Fruit fly (Drosophila melanogaster) whole organism, prepupa: ENCODE results near the gene CG10171.

Source experiments
- Blimp-1 ChIP-seq: fragments of 200-800 bp; sonication (Bioruptor generic); optimal IDR thresholded peaks from 3 replicates; lab custom pipeline; 2017; ENCODE audit warnings: missing biosample characterization, missing genetic modification characterization, mild to moderate bottlenecking, moderate library complexity, missing genetic modification reagents
- CG11762 ChIP-seq: fragments of 200-800 bp; sonication (Bioruptor generic); optimal IDR thresholded peaks from 3 replicates; lab custom pipeline; 2016; ENCODE audit warnings: missing biosample characterization, missing genetic modification characterization; ENCODE audit not compliant: insufficient read depth
- CG6792 ChIP-seq: fragments of 200-800 bp; sonication (Bioruptor generic); optimal IDR thresholded peaks from 3 replicates; lab custom pipeline; 2016; ENCODE audit warnings: missing biosample characterization, missing genetic modification characterization
- CG8632 ChIP-seq: fragments of 200-800 bp; sonication (Bioruptor generic); optimal IDR thresholded peaks from 3 replicates; lab custom pipeline; 2016; ENCODE audit warnings: missing biosample characterization, missing genetic modification characterization
- Eip75B ChIP-seq: fragments of 200-800 bp; sonication (Bioruptor generic); optimal IDR thresholded peaks from 3 replicates; lab custom pipeline; 2016; ENCODE audit warnings: missing biosample characterization, missing genetic modification characterization
- Gug ChIP-seq: fragments of 200-800 bp; sonication (Bioruptor generic); IDR thresholded peaks from 2 replicates; pipeline ENCODE4 v1.3.6; 2022; ENCODE audit warnings: missing biosample characterization, missing genetic modification characterization
- OdsH ChIP-seq: fragments of 200-800 bp; sonication (Bioruptor generic); optimal IDR thresholded peaks from 3 replicates; lab custom pipeline; 2016; ENCODE audit warnings: missing biosample characterization, missing genetic modification characterization
- Sox102F ChIP-seq: fragments of 200-800 bp; sonication (Bioruptor generic); optimal IDR thresholded peaks from 2 replicates; lab custom pipeline; 2016; ENCODE audit warnings: missing biosample characterization, mild to moderate bottlenecking, missing genetic modification characterization
- acj6 ChIP-seq: fragments of 200-800 bp; sonication (Bioruptor generic); optimal IDR thresholded peaks from 3 replicates; lab custom pipeline; 2016; ENCODE audit warnings: missing biosample characterization, missing genetic modification characterization
- dac ChIP-seq: fragments of 200-800 bp; sonication (Bioruptor generic); optimal IDR thresholded peaks from 2 replicates; lab custom pipeline; 2017; ENCODE audit warnings: missing biosample characterization, mild to moderate bottlenecking, missing genetic modification characterization
- eg ChIP-seq: fragments of 200-800 bp; sonication (Bioruptor generic); IDR thresholded peaks from 3 replicates; pipeline ENCODE4 v1.3.6; 2022; ENCODE audit warnings: missing biosample characterization, missing genetic modification characterization
- fkh ChIP-seq: fragments of 200-800 bp; sonication (Bioruptor generic); optimal IDR thresholded peaks from 3 replicates; lab custom pipeline; 2017; ENCODE audit warnings: missing biosample characterization, mild to moderate bottlenecking, missing genetic modification characterization, moderate library complexity
- topi ChIP-seq: fragments of 200-800 bp; sonication (Bioruptor generic); optimal IDR thresholded peaks from 3 replicates; lab custom pipeline; 2016; ENCODE audit warnings: missing biosample characterization, missing genetic modification characterization

- TF ChIP-seq CG6792 (no peak), fkh (GFP tag; lab: Kevin White, UChicago) (peak; percentile 95), Gug (no peak), acj6 (GFP tag; lab: Kevin White, UChicago) (no peak), Eip75B (GFP tag; lab: Kevin White, UChicago) (no peak), CG11762 (GFP tag; lab: Kevin White, UChicago) (no peak), Sox102F (GFP tag; lab: Kevin White, UChicago) (no peak), OdsH (GFP tag; lab: Kevin White, UChicago) (no peak), CG8632 (GFP tag; lab: Kevin White, UChicago) (no peak), topi (GFP tag; lab: Kevin White, UChicago) (no peak), eg (GFP tag; lab: Robert Waterston, UW) (no peak), Blimp-1 (GFP tag; lab: Kevin White, UChicago) (no peak), dac (no peak)
Observed at dm6 chr3L:13387608-13388007, at the start of gene CG10171.
